Worm (Caenorhabditis elegans): Measurements from ENCODE around the gene clec-230.

clec-230 gene

ce11 chrV:15347292-15347691 is 1.7 kb downstream of the clec-230 start, which contains the start of gene C29F3.3:
Gene C29F3.3 (minus strand): TSS chrV:15347392.
- TF ChIP-seq flh-1 (GFP tag; optimal IDR thresholded peaks at IDR 0.05) (no peak), ceh-39 (tag; optimal IDR thresholded peaks at IDR 0.05) (no peak), cnd-1 (tag; optimal IDR thresholded peaks at IDR 0.05) (no peak), lsy-2 (tag; optimal IDR thresholded peaks at IDR 0.05) (no peak), ces-1 (GFP tag; optimal IDR thresholded peaks at IDR 0.05) (no peak), ceh-43 (GFP tag; optimal IDR thresholded peaks at IDR 0.05) (no peak), M03D4.4 (tag; optimal IDR thresholded peaks at IDR 0.05) (no peak), pha-4 (tag; optimal IDR thresholded peaks at IDR 0.05) (no peak), unc-62 (GFP tag; optimal IDR thresholded peaks at IDR 0.05) (no peak), nhr-76 (tag; optimal IDR thresholded peaks at IDR 0.05) (no peak), snpc-4 (tag; optimal IDR thresholded peaks at IDR 0.05) (no peak), mls-2 (tag; optimal IDR thresholded peaks at IDR 0.05) (no peak), nhr-2 (tag; optimal IDR thresholded peaks at IDR 0.05) (no peak), sem-2 (GFP tag; optimal IDR thresholded peaks at IDR 0.05) (no peak), elt-1 (tag; optimal IDR thresholded peaks at IDR 0.05; ENCODE audit: borderline replicate concordance, insufficient read depth) (no peak)

ce11 chrV:15344481-15344880 is 4.5 kb downstream of the clec-230 start, which contains the start of gene wrt-8:
Gene wrt-8 (minus strand): TSS chrV:15344581.
- TF ChIP-seq mls-2 (tag; optimal IDR thresholded peaks at IDR 0.05): no peak
- no peak for TF ChIP-seq tbx-8 (GFP tag; optimal IDR thresholded peaks at IDR 0.05)
- no peak for TF ChIP-seq zip-8 (tag; optimal IDR thresholded peaks at IDR 0.05)
- no peak for TF ChIP-seq unc-39 (tag; optimal IDR thresholded peaks at IDR 0.05)
- no peak for TF ChIP-seq mab-5 (tag; optimal IDR thresholded peaks at IDR 0.05)
- TF ChIP-seq nhr-2 (tag; optimal IDR thresholded peaks at IDR 0.05): no peak
- TF ChIP-seq ham-2 (GFP tag; optimal IDR thresholded peaks at IDR 0.05): no peak
- TF ChIP-seq elt-1 (tag; optimal IDR thresholded peaks at IDR 0.05; ENCODE audit: borderline replicate concordance, insufficient read depth): no peak
- TF ChIP-seq cnd-1 (tag; optimal IDR thresholded peaks at IDR 0.05): no peak

DNA sequence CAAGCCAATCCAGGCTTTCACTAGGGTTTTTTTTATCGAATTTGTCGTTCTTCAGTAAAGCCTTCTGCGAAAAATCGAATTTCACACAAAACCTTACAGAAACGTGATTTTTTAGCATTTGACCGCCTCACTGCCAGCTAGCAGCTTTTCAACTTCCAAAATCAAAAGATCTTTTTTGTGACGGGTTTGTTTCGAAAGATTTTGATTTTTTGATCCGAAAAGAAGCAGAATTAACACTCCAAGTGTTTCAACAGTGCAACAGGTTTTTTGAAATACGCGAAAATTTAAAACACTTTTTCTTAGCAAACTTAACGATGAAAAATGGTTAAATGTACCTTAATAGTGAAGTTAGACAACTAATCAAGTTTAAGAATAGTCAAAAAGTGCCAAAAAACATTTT is 7.5 kb downstream of the clec-230 start, which contains the start of gene clec-229:
Gene clec-229 (minus strand): TSS at position 101 of the 400 bp plus-strand sequence.
- TF ChIP-seq mab-5 (tag; optimal IDR thresholded peaks at IDR 0.05) (no peak), tbx-8 (GFP tag; optimal IDR thresholded peaks at IDR 0.05) (no peak), lin-32 (GFP tag; optimal IDR thresholded peaks at IDR 0.05) (no peak), lin-13 (tag; optimal IDR thresholded peaks at IDR 0.05) (no peak), ceh-39 (tag; optimal IDR thresholded peaks at IDR 0.05) (no peak)

DNA sequence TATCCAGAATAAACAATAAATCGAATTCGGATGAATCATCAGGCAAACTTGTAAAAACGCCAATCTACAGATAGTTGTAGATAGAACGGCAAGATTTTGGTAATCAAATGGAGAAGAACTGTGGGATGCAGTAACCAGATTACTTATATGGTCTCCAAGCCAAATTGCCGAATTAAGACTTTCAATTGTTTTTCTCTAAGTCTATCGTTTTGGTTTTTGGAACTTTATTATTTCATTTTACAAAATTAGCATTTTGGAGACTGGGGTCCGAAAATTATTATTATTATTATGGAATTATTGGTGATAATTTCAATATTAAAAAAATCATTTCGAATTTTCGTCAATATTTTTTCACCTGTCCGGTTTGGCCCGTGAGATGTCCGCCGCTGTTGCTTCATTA is 9.6 kb downstream of the clec-230 start, which contains the start of gene clec-228:
Gene clec-228 (minus strand): TSS at position 101 of the 400 bp plus-strand sequence.
- TF ChIP-seq pha-4 (tag; optimal IDR thresholded peaks at IDR 0.05): no peak
- no peak for TF ChIP-seq cnd-1 (tag; optimal IDR thresholded peaks at IDR 0.05)
- TF ChIP-seq unc-62 (GFP tag; optimal IDR thresholded peaks at IDR 0.05): no peak
- TF ChIP-seq lsy-2 (tag; optimal IDR thresholded peaks at IDR 0.05): no peak
- TF ChIP-seq snpc-4 (tag; optimal IDR thresholded peaks at IDR 0.05): no peak
- no peak for TF ChIP-seq mls-2 (tag; optimal IDR thresholded peaks at IDR 0.05)
- TF ChIP-seq nhr-28 (tag; optimal IDR thresholded peaks at IDR 0.05): no peak
- TF ChIP-seq elt-1 (tag; optimal IDR thresholded peaks at IDR 0.05; ENCODE audit: borderline replicate concordance, insufficient read depth): no peak
- TF ChIP-seq nhr-2 (tag; optimal IDR thresholded peaks at IDR 0.05): no peak
- TF ChIP-seq flh-1 (GFP tag; optimal IDR thresholded peaks at IDR 0.05): no peak
- no peak for TF ChIP-seq ham-2 (GFP tag; optimal IDR thresholded peaks at IDR 0.05)
- no peak for TF ChIP-seq nhr-237 (tag; optimal IDR thresholded peaks at IDR 0.05)
- TF ChIP-seq ztf-11 (tag; optimal IDR thresholded peaks at IDR 0.05): no peak
- TF ChIP-seq M03D4.4 (tag; optimal IDR thresholded peaks at IDR 0.05): no peak

- TF ChIP-seq pha-4 (tag; optimal IDR thresholded peaks at IDR 0.05): no peak
- no peak for TF ChIP-seq lsy-2 (tag; optimal IDR thresholded peaks at IDR 0.05)
- TF ChIP-seq ceh-83 (GFP tag; optimal IDR thresholded peaks at IDR 0.05): no peak
- no peak for TF ChIP-seq ceh-39 (tag; optimal IDR thresholded peaks at IDR 0.05)
- TF ChIP-seq nhr-76 (tag; optimal IDR thresholded peaks at IDR 0.05): no peak
- TF ChIP-seq nhr-28 (tag; optimal IDR thresholded peaks at IDR 0.05): no peak
- no peak for TF ChIP-seq nhr-237 (tag; optimal IDR thresholded peaks at IDR 0.05)
- no peak for TF ChIP-seq ham-2 (GFP tag; optimal IDR thresholded peaks at IDR 0.05)
- no peak for TF ChIP-seq sptf-1 (tag; optimal IDR thresholded peaks at IDR 0.05)
- TF ChIP-seq blmp-1 (tag; optimal IDR thresholded peaks at IDR 0.05): no peak
- TF ChIP-seq unc-120 (tag; optimal IDR thresholded peaks at IDR 0.05; ENCODE audit: poor library complexity, severe bottlenecking): no peak
- no peak for TF ChIP-seq ces-1 (GFP tag; optimal IDR thresholded peaks at IDR 0.05)
- no peak for TF ChIP-seq drap-1 (GFP tag; optimal IDR thresholded peaks at IDR 0.05)
- no peak for TF ChIP-seq sem-2 (GFP tag; optimal IDR thresholded peaks at IDR 0.05)
- TF ChIP-seq ceh-43 (GFP tag; optimal IDR thresholded peaks at IDR 0.05): no peak
- TF ChIP-seq unc-39 (tag; optimal IDR thresholded peaks at IDR 0.05): no peak
- no peak for TF ChIP-seq M03D4.4 (tag; optimal IDR thresholded peaks at IDR 0.05)
These were observed 11.5 kb downstream of the clec-230 start, which contains the start of gene wrt-7 for ce11 chrV:15337405-15337804. Gene wrt-7 (minus strand): TSS chrV:15337505.

All from whole organism, mixed stage, embryonic.